Worm (Caenorhabditis elegans): ENCODE results near the gene sym-2.

- TF ChIP-seq scrt-1 (GFP tag; IDR thresholded peaks at IDR 0.05) (peak; percentile 19; the same call in 1 of the 2 replicates), ama-1 (optimal IDR thresholded peaks at IDR 0.05) (no peak), tbx-11 (GFP tag; IDR thresholded peaks at IDR 0.05) (no peak), ets-7 (tag; optimal IDR thresholded peaks at IDR 0.05) (no peak), hmbx-1 (tag; optimal IDR thresholded peaks at IDR 0.05) (no peak), flt-1 (GFP tag; IDR thresholded peaks at IDR 0.05) (no peak), aly-1 (tag; optimal IDR thresholded peaks at IDR 0.05) (no peak)
These were observed 38.9 kb upstream of the sym-2 start, which contains the start of gene abu-14 for ce11 chrII:9227134-9227533.

All from whole organism, early embryonic.